Fruit fly (Drosophila melanogaster) whole organism, prepupa: ENCODE measurements around the gene CG4455.

ENCODE experiments used
- CG8119 ChIP-seq: fragments of 200-800 bp; sonication (Bioruptor generic); IDR thresholded peaks from 3 replicates; pipeline ENCODE4 v1.3.6; 2022; ENCODE audit warnings: missing biosample characterization, missing genetic modification characterization
- acj6 ChIP-seq: fragments of 200-800 bp; sonication (Bioruptor generic); optimal IDR thresholded peaks from 3 replicates; lab custom pipeline; 2016; ENCODE audit warnings: missing biosample characterization, missing genetic modification characterization

DNA sequence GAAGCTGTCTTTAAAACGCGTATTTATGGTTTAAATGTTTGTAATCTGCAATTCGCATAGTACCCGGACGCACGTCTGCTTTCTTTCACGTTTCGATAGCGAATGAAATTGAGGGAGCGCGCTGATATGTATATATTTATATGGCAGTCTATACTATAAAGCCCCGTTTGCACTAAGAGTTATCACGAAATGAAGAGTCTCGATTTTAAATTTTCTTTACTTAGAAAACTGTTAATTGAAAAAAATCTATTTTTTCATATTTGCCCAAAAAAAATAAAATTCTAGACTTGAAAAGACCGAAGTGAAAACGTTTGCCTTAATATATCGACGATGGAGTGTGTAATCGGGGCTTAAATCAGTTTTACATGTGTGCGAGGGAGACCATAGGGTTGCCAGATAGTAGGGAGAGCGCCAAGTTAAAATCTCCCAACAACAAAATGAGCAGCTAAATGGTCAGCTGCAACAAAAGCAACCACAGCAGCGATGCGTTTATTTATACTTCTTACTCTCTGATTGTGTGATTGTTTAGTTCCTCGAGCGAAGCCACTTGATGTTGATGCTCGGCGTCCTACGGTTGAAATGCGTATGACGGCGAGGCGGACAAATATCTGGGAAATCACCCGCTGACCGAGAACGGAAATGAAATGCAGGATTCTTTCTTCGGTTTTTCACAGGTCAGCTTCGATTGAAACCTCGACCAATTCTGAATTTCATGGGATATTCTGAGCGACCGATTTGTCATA, 27.0 kb upstream of the CG4455 start, which contains the start of gene cact:
- TF ChIP-seq acj6 (GFP tag; lab: Kevin White, UChicago) (peak; percentile 93), CG8119 (GFP tag; lab: Robert Waterston, UW) (peak; percentile 92)
